Fruit fly (Drosophila melanogaster) whole organism, wandering third instar larva: ENCODE measurements around the gene TkR99D.

Source experiments
- Hr83 ChIP-seq: fragments of 200-300 bp; sonication (Bioruptor generic); optimal IDR thresholded peaks from 2 replicates; lab custom pipeline; 2016; ENCODE audit warnings: missing biosample characterization, mild to moderate bottlenecking, missing genetic modification characterization, moderate library complexity; ENCODE audit not compliant: poor library complexity, severe bottlenecking
- Myc ChIP-seq: fragments of >200 bp; optimal IDR thresholded peaks from 2 replicates; lab custom pipeline; 2017
- Rel ChIP-seq, 2 experiments: fragments of 200-800 bp; sonication (Bioruptor generic) in 1 of 2; optimal IDR thresholded peaks; 2 replicates in 1 of 2; 3 replicates in 1 of 2; lab custom pipeline; 2016 to 2019; ENCODE audit warnings: mild to moderate bottlenecking in 2 of 2, missing biosample characterization in 2 of 2, missing genetic modification characterization in 2 of 2, moderate library complexity in 1 of 2
- dsf ChIP-seq: sonication (Bioruptor generic); optimal IDR thresholded peaks from 2 replicates; lab custom pipeline; 2016; ENCODE audit warnings: missing biosample characterization, missing genetic modification characterization, borderline replicate concordance
- ey ChIP-seq: fragments of 200-800 bp; sonication (Bioruptor generic); optimal IDR thresholded peaks from 2 replicates; lab custom pipeline; 2016; ENCODE audit warnings: missing biosample characterization, missing genetic modification characterization
- h ChIP-seq: fragments of 200-800 bp; sonication (Bioruptor generic); optimal IDR thresholded peaks from 3 replicates; lab custom pipeline; 2016; ENCODE audit warnings: missing biosample characterization, mild to moderate bottlenecking, missing genetic modification characterization
- psq ChIP-seq: fragments of 200-800 bp; sonication (Bioruptor generic); optimal IDR thresholded peaks from 3 replicates; lab custom pipeline; 2017; ENCODE audit warnings: missing biosample characterization, mild to moderate bottlenecking, missing genetic modification characterization, moderate library complexity

DNA sequence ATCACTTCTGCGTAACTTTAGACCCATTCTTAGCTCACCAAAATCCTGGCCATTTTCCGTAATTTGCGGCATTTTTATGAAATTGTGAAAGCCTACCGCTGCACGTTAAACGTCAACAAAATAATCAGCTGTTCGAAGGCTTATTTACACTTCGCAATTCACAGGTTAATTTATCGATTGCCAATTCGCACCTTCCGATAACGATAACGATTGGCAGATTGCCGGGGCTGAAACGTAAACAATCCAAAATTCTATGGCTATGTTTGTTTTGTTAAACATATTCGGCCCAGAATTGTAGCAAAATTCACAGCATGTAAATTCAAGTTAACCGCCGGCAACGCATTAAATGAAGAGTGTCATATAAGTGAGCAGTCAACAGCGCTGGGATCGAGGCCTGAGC, 33.5 kb downstream of the TkR99D start, which contains the start of the genes eIF2Balpha and Vps13B:
- no peak for TF ChIP-seq h (GFP tag; lab: Kevin White, UChicago)
- TF ChIP-seq psq: no peak
- TF ChIP-seq Myc (lab: Kevin White, UChicago): no peak
- no peak for TF ChIP-seq dsf (GFP tag; lab: Kevin White, UChicago)
- no peak for TF ChIP-seq Rel (GFP tag; optimal IDR thresholded peaks at IDR 0.05; lab: Kevin White, UChicago)
- TF ChIP-seq Rel (tag; optimal IDR thresholded peaks at IDR 0.05; lab: Kevin White, UChicago): no peak
- no peak for TF ChIP-seq Hr83
- TF ChIP-seq ey (GFP tag; lab: Kevin White, UChicago): no peak
